Fruit fly (Drosophila melanogaster) whole organism, embryonic: ENCODE measurements around the gene Npc2a.

Source experiments
- Awh ChIP-seq: fragments of 200-800 bp; sonication (Bioruptor generic); IDR thresholded peaks from 2 replicates; pipeline ENCODE4, ENCODE4 v1.3.6; 2022; ENCODE audit warnings: missing biosample characterization, missing genetic modification characterization
- BEAF-32 ChIP-seq: fragments of 200-800 bp; sonication (Bioruptor generic); optimal IDR thresholded peaks from 3 replicates; lab custom pipeline; 2017; ENCODE audit warnings: missing biosample characterization, missing genetic modification characterization, mild to moderate bottlenecking, moderate library complexity, missing genetic modification reagents
- Bteb2 ChIP-seq: fragments of 200-800 bp; sonication (Bioruptor generic); optimal IDR thresholded peaks from 2 replicates; lab custom pipeline; 2016; ENCODE audit warnings: missing biosample characterization, missing genetic modification characterization
- CG10147 ChIP-seq: fragments of 200-800 bp; sonication (Bioruptor generic); optimal IDR thresholded peaks from 2 replicates; lab custom pipeline; 2019; ENCODE audit warnings: missing biosample characterization, mild to moderate bottlenecking, missing genetic modification characterization, moderate library complexity
- CG10654 ChIP-seq: fragments of 200-800 bp; sonication (Bioruptor generic); optimal IDR thresholded peaks from 2 replicates; lab custom pipeline; 2016; ENCODE audit warnings: missing biosample characterization, missing genetic modification characterization
- CG12104 ChIP-seq: fragments of 200-800 bp; sonication (Bioruptor generic); optimal IDR thresholded peaks from 3 replicates; lab custom pipeline; 2016; ENCODE audit warnings: missing biosample characterization, missing genetic modification characterization
- CG12391 ChIP-seq: fragments of 200-800 bp; sonication (Bioruptor generic); optimal IDR thresholded peaks from 3 replicates; lab custom pipeline; 2018; ENCODE audit warnings: missing biosample characterization, mild to moderate bottlenecking, missing genetic modification characterization, moderate library complexity
- CG13624 ChIP-seq: fragments of 200-800 bp; sonication (Bioruptor generic); optimal IDR thresholded peaks from 2 replicates; lab custom pipeline; 2016; ENCODE audit warnings: missing biosample characterization, missing genetic modification characterization
- CG14014 ChIP-seq: fragments of 200-800 bp; sonication (Bioruptor generic); IDR thresholded peaks from 2 replicates; pipeline ENCODE4 v1.3.6; 2022; ENCODE audit warnings: missing biosample characterization, missing genetic modification characterization
- CG14050 ChIP-seq: fragments of 200-800 bp; sonication (Bioruptor generic); IDR thresholded peaks from 3 replicates; pipeline ENCODE4 v1.3.6; 2022; ENCODE audit warnings: missing biosample characterization, missing genetic modification characterization
- CG14441 ChIP-seq: fragments of 200-800 bp; sonication (Bioruptor generic); IDR thresholded peaks from 2 replicates; pipeline ENCODE4 v1.3.6; 2022; ENCODE audit warnings: missing biosample characterization, missing genetic modification characterization
- CG14710 ChIP-seq: fragments of 200-800 bp; sonication (Bioruptor generic); optimal IDR thresholded peaks from 3 replicates; lab custom pipeline; 2019; ENCODE audit warnings: missing biosample characterization, mild to moderate bottlenecking, missing genetic modification characterization, moderate library complexity
- CG15696 ChIP-seq: fragments of 200-800 bp; sonication (Bioruptor generic); optimal IDR thresholded peaks from 2 replicates; lab custom pipeline; 2019; ENCODE audit warnings: missing biosample characterization, mild to moderate bottlenecking, missing genetic modification characterization, moderate library complexity
- CG2678 ChIP-seq: fragments of 200-800 bp; sonication (Bioruptor generic); optimal IDR thresholded peaks from 3 replicates; lab custom pipeline; 2019; ENCODE audit warnings: missing biosample characterization, mild to moderate bottlenecking, missing genetic modification characterization, moderate library complexity
- CG30020 ChIP-seq: fragments of 200-800 bp; optimal IDR thresholded peaks from 2 replicates; lab custom pipeline; 2019; ENCODE audit warnings: missing biosample characterization, mild to moderate bottlenecking, missing genetic modification characterization, moderate library complexity
- CG32532 ChIP-seq: fragments of 200-800 bp; sonication (Bioruptor generic); IDR thresholded peaks from 2 replicates; pipeline ENCODE4 v1.3.6; 2022; ENCODE audit warnings: missing biosample characterization, missing genetic modification characterization
- CG3838 ChIP-seq: fragments of 200-800 bp; sonication (Bioruptor generic); optimal IDR thresholded peaks from 3 replicates; lab custom pipeline; 2016; ENCODE audit warnings: missing biosample characterization, missing genetic modification characterization
- CG4328 ChIP-seq: fragments of 200-800 bp; sonication (Bioruptor generic); optimal IDR thresholded peaks from 3 replicates; lab custom pipeline; 2017; ENCODE audit warnings: missing biosample characterization, missing genetic modification reagents, missing genetic modification characterization
- CG8944 ChIP-seq: fragments of 200-800 bp; sonication (Bioruptor generic); optimal IDR thresholded peaks from 3 replicates; lab custom pipeline; 2016; ENCODE audit warnings: missing biosample characterization, missing genetic modification characterization
- CG9609 ChIP-seq: fragments of 200-800 bp; sonication (Bioruptor generic); optimal IDR thresholded peaks from 3 replicates; lab custom pipeline; 2016; ENCODE audit warnings: missing biosample characterization, missing genetic modification characterization
- CG9727 ChIP-seq: fragments of 200-800 bp; sonication (Bioruptor generic); optimal IDR thresholded peaks from 3 replicates; lab custom pipeline; 2017; ENCODE audit warnings: missing biosample characterization, mild to moderate bottlenecking, missing genetic modification characterization
- CG9932 ChIP-seq: fragments of 200-800 bp; sonication (Bioruptor generic); IDR thresholded peaks from 2 replicates; pipeline ENCODE4 v1.3.6; 2022; ENCODE audit warnings: missing biosample characterization, missing genetic modification characterization
- CrebB ChIP-seq: fragments of 200-800 bp; sonication (Bioruptor generic); optimal IDR thresholded peaks from 3 replicates; lab custom pipeline; 2018; ENCODE audit warnings: missing biosample characterization, mild to moderate bottlenecking, missing genetic modification characterization
- D ChIP-seq, 2 experiments: fragments of 200-800 bp in 1 of 2; fragments of >200 bp in 1 of 2; sonication (Bioruptor generic) in 1 of 2; optimal IDR thresholded peaks; 2 replicates in 1 of 2; 3 replicates in 1 of 2; lab custom pipeline; 2017; ENCODE audit warnings: mild to moderate bottlenecking in 1 of 2, missing biosample characterization in 1 of 2, missing genetic modification characterization in 1 of 2, missing genetic modification reagents in 1 of 2
- D19A ChIP-seq: fragments of 200-800 bp; optimal IDR thresholded peaks from 3 replicates; lab custom pipeline; 2019; ENCODE audit warnings: missing biosample characterization, mild to moderate bottlenecking, missing genetic modification characterization, moderate library complexity
- Dbx ChIP-seq: fragments of 200-800 bp; sonication (Bioruptor generic); IDR thresholded peaks from 3 replicates; pipeline ENCODE4 v1.3.6; 2022; ENCODE audit warnings: missing biosample characterization, missing genetic modification characterization
- Ets97D ChIP-seq: fragments of 200-800 bp; sonication (Bioruptor generic); optimal IDR thresholded peaks from 3 replicates; lab custom pipeline; 2016; ENCODE audit warnings: missing biosample characterization, missing genetic modification characterization
- H2.0 ChIP-seq: fragments of 200-800 bp; sonication (Bioruptor generic); IDR thresholded peaks from 2 replicates; pipeline ENCODE4 v1.3.6; 2022; ENCODE audit warnings: missing biosample characterization, missing genetic modification characterization
- Poxn ChIP-seq: fragments of 200-800 bp; sonication (Bioruptor generic); IDR thresholded peaks from 2 replicates; pipeline ENCODE4 v1.3.6; 2022; ENCODE audit warnings: missing biosample characterization, missing genetic modification characterization
- Sin3A ChIP-seq: fragments of >200 bp; optimal IDR thresholded peaks from 2 replicates; lab custom pipeline; 2018
- cad ChIP-seq: fragments of >200 bp; optimal IDR thresholded peaks from 2 replicates; lab custom pipeline; 2017; ENCODE audit warnings: missing biosample characterization, missing genetic modification characterization
- ems ChIP-seq: fragments of 200-800 bp; sonication (Bioruptor generic); optimal IDR thresholded peaks from 3 replicates; lab custom pipeline; 2016; ENCODE audit warnings: missing biosample characterization, missing genetic modification characterization
- fd96Cb ChIP-seq: fragments of 200-800 bp; sonication (Bioruptor generic); optimal IDR thresholded peaks from 2 replicates; lab custom pipeline; 2018; ENCODE audit warnings: missing biosample characterization, mild to moderate bottlenecking, missing genetic modification characterization, moderate library complexity
- fu2 ChIP-seq: fragments of 200-800 bp; sonication (Bioruptor generic); optimal IDR thresholded peaks from 2 replicates; lab custom pipeline; 2016; ENCODE audit warnings: missing biosample characterization, missing genetic modification characterization
- grau ChIP-seq: fragments of 200-800 bp; optimal IDR thresholded peaks from 3 replicates; lab custom pipeline; 2019; ENCODE audit warnings: missing biosample characterization, mild to moderate bottlenecking, missing genetic modification characterization, moderate library complexity
- hb ChIP-seq: fragments of 200-800 bp; sonication (Bioruptor generic); IDR thresholded peaks from 3 replicates; pipeline ENCODE4 v1.3.6; 2022; ENCODE audit warnings: missing biosample characterization, missing genetic modification characterization; ENCODE audit not compliant: partially characterized antibody
- inv ChIP-seq: fragments of 200-800 bp; sonication (Bioruptor generic); IDR thresholded peaks from 2 replicates; pipeline ENCODE4 v1.3.6; 2022; ENCODE audit warnings: missing biosample characterization, missing genetic modification characterization; ENCODE audit not compliant: partially characterized antibody
- kay ChIP-seq: fragments of 200-800 bp; sonication (Bioruptor generic); optimal IDR thresholded peaks from 2 replicates; lab custom pipeline; 2016; ENCODE audit warnings: missing biosample characterization, missing genetic modification characterization
- lab ChIP-seq: fragments of 200-800 bp; sonication (Bioruptor generic); optimal IDR thresholded peaks from 3 replicates; lab custom pipeline; 2017; ENCODE audit warnings: missing biosample characterization, missing genetic modification characterization, mild to moderate bottlenecking, moderate library complexity, missing genetic modification reagents
- luna ChIP-seq: fragments of 200-800 bp; sonication (Bioruptor generic); optimal IDR thresholded peaks from 2 replicates; lab custom pipeline; 2016; ENCODE audit warnings: missing biosample characterization, missing genetic modification characterization
- nerfin-2 ChIP-seq: fragments of 200-800 bp; sonication (Bioruptor generic); IDR thresholded peaks from 2 replicates; pipeline ENCODE4 v1.3.6; 2022; ENCODE audit warnings: missing biosample characterization, missing genetic modification characterization; ENCODE audit not compliant: partially characterized antibody
- otp ChIP-seq: fragments of 200-800 bp; sonication (Bioruptor generic); IDR thresholded peaks from 3 replicates; pipeline ENCODE4, ENCODE4 v1.3.6; 2022; ENCODE audit warnings: missing biosample characterization, missing genetic modification characterization
- p53 ChIP-seq: fragments of 200-800 bp; sonication (Bioruptor generic); optimal IDR thresholded peaks from 2 replicates; lab custom pipeline; 2016; ENCODE audit warnings: missing biosample characterization, missing genetic modification characterization
- pita ChIP-seq: fragments of 200-800 bp; sonication (Bioruptor generic); optimal IDR thresholded peaks from 2 replicates; lab custom pipeline; 2017; ENCODE audit warnings: missing biosample characterization, mild to moderate bottlenecking, missing genetic modification characterization
- sd ChIP-seq: fragments of 200-800 bp; sonication (Bioruptor generic); optimal IDR thresholded peaks from 3 replicates; lab custom pipeline; 2018; ENCODE audit warnings: missing biosample characterization, mild to moderate bottlenecking, missing genetic modification characterization, moderate library complexity
- stwl ChIP-seq: fragments of 200-800 bp; sonication (Bioruptor generic); optimal IDR thresholded peaks from 3 replicates; lab custom pipeline; 2018; ENCODE audit warnings: missing biosample characterization, mild to moderate bottlenecking, missing genetic modification characterization, moderate library complexity
- toy ChIP-seq: fragments of 200-800 bp; sonication (Bioruptor generic); IDR thresholded peaks from 2 replicates; pipeline ENCODE4 v1.3.6; 2022; ENCODE audit warnings: missing biosample characterization, missing genetic modification characterization
- trem ChIP-seq: fragments of 200-800 bp; optimal IDR thresholded peaks from 3 replicates; lab custom pipeline; 2019; ENCODE audit warnings: missing biosample characterization, mild to moderate bottlenecking, missing genetic modification characterization, moderate library complexity
- zfh1 ChIP-seq: fragments of 200-800 bp; sonication (Bioruptor generic); IDR thresholded peaks from 3 replicates; pipeline ENCODE4 v1.3.6; 2022; ENCODE audit warnings: missing biosample characterization, missing genetic modification characterization

Gene Npc2a

dm6 chr2L:2008980-2009954, 21.2 kb downstream of the Npc2a start, which contains the start of gene CG4238 (continued):
- TF ChIP-seq pita (GFP tag; lab: Kevin White, UChicago) (peak; percentile 80), Awh (GFP tag; lab: Robert Waterston, UW) (no peak), CG9609 (GFP tag; lab: Kevin White, UChicago) (no peak), fd96Cb (no peak), CG3838 (GFP tag; lab: Kevin White, UChicago) (no peak), CG10147 (GFP tag; lab: Kevin White, UChicago) (no peak), H2.0 (GFP tag; lab: Robert Waterston, UW) (no peak), CG14050 (GFP tag; lab: Robert Waterston, UW) (no peak), kay (GFP tag; lab: Kevin White, UChicago) (no peak), zfh1 (GFP tag; lab: Robert Waterston, UW) (no peak), Poxn (GFP tag; lab: Robert Waterston, UW) (no peak), grau (tag; lab: Kevin White, UChicago) (no peak), CG14710 (tag; lab: Kevin White, UChicago) (peak; percentile 31), CG10654 (no peak), Sin3A (lab: Kevin White, UChicago) (no peak), p53 (GFP tag; lab: Kevin White, UChicago) (no peak), CG14441 (GFP tag; lab: Robert Waterston, UW) (no peak), ems (GFP tag; lab: Kevin White, UChicago) (no peak), luna (GFP tag; lab: Kevin White, UChicago) (no peak), Ets97D (GFP tag; lab: Kevin White, UChicago) (peak; percentile 55), CG2678 (tag; lab: Kevin White, UChicago) (no peak), hb (0 out of 3 replicates have a peak, but pooled peaks have one; percentile 57), trem (tag; lab: Kevin White, UChicago) (peak; percentile 72), CG13624 (GFP tag; lab: Kevin White, UChicago) (no peak), CG14014 (GFP tag; lab: Robert Waterston, UW) (no peak), lab (no peak), CG30020 (tag; lab: Kevin White, UChicago) (no peak), CG12104 (GFP tag; lab: Kevin White, UChicago) (no peak), CG9727 (GFP tag; lab: Kevin White, UChicago) (no peak), Dbx (GFP tag; lab: Robert Waterston, UW) (no peak), CG32532 (no peak), CG8944 (no peak), Bteb2 (GFP tag; lab: Kevin White, UChicago) (no peak), stwl (tag; lab: Kevin White, UChicago) (peak; percentile 55), CG15696 (tag; lab: Kevin White, UChicago) (no peak), toy (GFP tag; lab: Robert Waterston, UW) (no peak), CrebB (tag; lab: Kevin White, UChicago) (no peak), inv (GFP tag; lab: Robert Waterston, UW) (peak; percentile 12; the same call in 1 of the 2 replicates), D (optimal IDR thresholded peaks at IDR 0.05; lab: Kevin White, UChicago) (no peak), D (GFP tag; optimal IDR thresholded peaks at IDR 0.05; lab: Kevin White, UChicago) (no peak), BEAF-32 (peak; percentile 29), CG9932 (GFP tag; lab: Robert Waterston, UW) (no peak), D19A (no peak), cad (no peak), fu2 (no peak), otp (GFP tag; lab: Robert Waterston, UW) (no peak), CG4328 (no peak), nerfin-2 (GFP tag; lab: Robert Waterston, UW) (peak; percentile 52), sd (tag; lab: Kevin White, UChicago) (peak; percentile 99), CG12391 (tag; lab: Kevin White, UChicago) (peak; percentile 54)
